Worm (Caenorhabditis elegans): Measurements from ENCODE around the gene F52D2.7.

F52D2.7 gene

DNA sequence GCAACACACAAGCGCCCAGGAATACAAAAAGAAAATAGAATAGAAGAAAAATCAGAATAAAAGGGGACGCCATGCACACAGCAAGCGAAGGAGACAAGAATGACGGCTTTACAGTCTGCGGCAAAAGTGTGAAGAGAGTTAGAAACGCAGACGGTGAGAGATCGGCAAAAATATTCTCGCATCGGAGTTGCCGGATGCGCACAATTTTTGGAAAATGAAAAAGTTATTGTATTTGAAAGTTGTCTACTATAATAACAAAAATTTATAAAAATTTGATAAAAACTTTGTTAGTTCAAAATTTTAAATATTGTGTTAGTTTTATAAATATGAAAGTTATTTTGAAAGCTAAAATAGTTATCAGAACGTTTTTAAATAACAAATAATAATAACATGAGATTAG is 40.1 kb upstream of the F52D2.7 start, which contains the start of gene ZC53.22:
Gene ZC53.22, minus strand, starts transcription at position 101 of the 400 bp plus-strand sequence.
- TF ChIP-seq madf-5 (GFP tag; IDR thresholded peaks at IDR 0.05): no peak
- no peak for TF ChIP-seq gei-8 (GFP tag; optimal IDR thresholded peaks at IDR 0.05)
- TF ChIP-seq mes-2 (tag; optimal IDR thresholded peaks at IDR 0.05; ENCODE audit: poor library complexity, severe bottlenecking): no peak
- no peak for TF ChIP-seq cey-2 (tag; optimal IDR thresholded peaks at IDR 0.05; ENCODE audit: borderline replicate concordance, insufficient read depth)
- TF ChIP-seq daf-8 (GFP tag; IDR thresholded peaks at IDR 0.05): no peak
- TF ChIP-seq dmd-8 (GFP tag; IDR thresholded peaks at IDR 0.05): no peak
- TF ChIP-seq spr-3 (GFP tag; optimal IDR thresholded peaks at IDR 0.05): no peak

DNA sequence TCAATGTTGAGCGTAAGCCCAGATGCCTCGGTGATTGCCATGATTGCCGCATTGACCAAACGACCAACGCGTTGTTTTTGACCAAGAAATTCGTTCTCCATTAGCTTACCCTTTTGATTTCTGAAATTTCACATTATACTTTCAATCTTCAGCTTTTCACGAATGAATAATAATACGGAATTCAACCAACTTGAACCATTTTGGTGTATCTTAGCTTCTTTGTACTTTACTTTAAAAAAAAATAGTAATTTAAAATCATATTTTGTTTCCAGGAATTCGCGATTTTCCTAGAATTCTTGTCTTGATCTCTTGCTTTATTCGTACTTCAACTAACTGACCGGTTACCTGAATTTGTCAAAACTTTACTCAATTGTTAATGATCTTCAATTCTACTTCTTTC is 38.2 kb upstream of the F52D2.7 start, which contains the start of gene ZC53.2:
Gene ZC53.2, minus strand, starts transcription at position 101 of the 400 bp plus-strand sequence.
- TF ChIP-seq daf-16 (GFP tag; optimal IDR thresholded peaks at IDR 0.05) (no peak), daf-16 (tag; optimal IDR thresholded peaks at IDR 0.05) (no peak), nhr-77 (tag; optimal IDR thresholded peaks at IDR 0.05) (no peak), ztf-11 (tag; optimal IDR thresholded peaks at IDR 0.05) (no peak), mep-1 (tag; optimal IDR thresholded peaks at IDR 0.05) (no peak), D1046.2 (GFP tag; IDR thresholded peaks at IDR 0.05) (no peak), nhr-102 (tag; optimal IDR thresholded peaks at IDR 0.05) (no peak), lir-3 (tag; optimal IDR thresholded peaks at IDR 0.05) (no peak), nhr-42 (GFP tag; IDR thresholded peaks at IDR 0.05) (no peak), rbr-2 (tag; optimal IDR thresholded peaks at IDR 0.05) (no peak), F37D6.2 (tag; optimal IDR thresholded peaks at IDR 0.05) (no peak), daf-8 (GFP tag; IDR thresholded peaks at IDR 0.05) (no peak), ceh-62 (tag; optimal IDR thresholded peaks at IDR 0.05) (no peak), ztf-7 (tag; optimal IDR thresholded peaks at IDR 0.05) (no peak), ama-1 (optimal IDR thresholded peaks at IDR 0.05) (no peak), mdt-29 (GFP tag; IDR thresholded peaks at IDR 0.05) (no peak), nhr-111 (GFP tag; optimal IDR thresholded peaks at IDR 0.05) (no peak), zfp-2 (tag; optimal IDR thresholded peaks at IDR 0.05) (no peak)

DNA sequence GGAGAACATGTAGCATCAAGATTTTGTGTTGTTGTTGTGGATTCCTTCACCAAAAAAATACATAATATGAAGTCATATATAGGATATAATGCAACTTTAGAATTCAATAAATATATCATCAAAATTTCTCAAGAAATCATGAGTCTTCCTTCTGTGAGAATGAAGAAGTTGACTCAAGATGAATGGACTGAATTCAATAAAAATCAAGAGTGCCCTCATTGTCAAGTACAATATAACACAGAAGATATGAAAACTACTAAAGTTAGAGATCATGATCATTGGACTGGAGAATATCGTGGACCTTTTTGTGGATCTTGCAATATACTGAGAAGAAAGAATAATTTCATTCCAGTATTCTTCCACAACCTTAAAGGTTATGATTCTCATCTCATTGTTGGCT is 26.9 kb upstream of the F52D2.7 start:
- TF ChIP-seq lin-1 (GFP tag; IDR thresholded peaks at IDR 0.05) (no peak), cey-2 (tag; optimal IDR thresholded peaks at IDR 0.05; ENCODE audit: borderline replicate concordance, insufficient read depth) (no peak), unc-130 (GFP tag; optimal IDR thresholded peaks at IDR 0.05) (no peak), unc-62 (GFP tag; optimal IDR thresholded peaks at IDR 0.05 in 1 of 2) (peak in 1 of 2 experiments; percentile 95), unc-62 (tag; optimal IDR thresholded peaks at IDR 0.05) (no peak), ZK337.2 (GFP tag; IDR thresholded peaks at IDR 0.05) (no peak), snpc-1.2 (GFP tag; IDR thresholded peaks at IDR 0.05) (no peak), aha-1 (tag) (peak; percentile 67), fkh-10 (GFP tag; optimal IDR thresholded peaks at IDR 0.05) (no peak)

DNA sequence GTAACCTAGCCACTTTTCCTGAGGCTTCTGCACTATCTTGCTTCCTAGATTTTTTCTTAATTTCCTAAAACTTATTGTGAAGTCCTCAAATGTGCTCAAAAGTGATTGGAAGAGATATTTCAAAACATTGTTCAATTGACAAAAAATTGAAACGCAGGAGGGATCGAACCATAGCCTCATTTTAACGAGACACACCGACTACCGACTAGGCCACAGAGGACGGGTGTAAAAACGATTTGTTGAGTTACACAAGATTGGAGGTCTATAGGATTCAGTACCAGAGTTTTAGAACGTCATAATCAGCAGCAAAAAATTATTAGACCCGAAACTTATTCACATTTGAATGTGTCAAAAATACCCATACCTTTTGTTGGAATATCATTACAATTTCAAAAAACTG is 23.1 kb upstream of the F52D2.7 start:
- no peak for TF ChIP-seq T26A8.4 (GFP tag; IDR thresholded peaks at IDR 0.05)
- TF ChIP-seq nhr-41 (GFP tag; IDR thresholded peaks at IDR 0.05): no peak
- TF ChIP-seq lim-7 (GFP tag; IDR thresholded peaks at IDR 0.05): no peak
- peak; percentile 54 for TF ChIP-seq duxl-1 (tag; optimal IDR thresholded peaks at IDR 0.05; ENCODE audit: poor library complexity)
- TF ChIP-seq F44E2.7 (GFP tag; IDR thresholded peaks at IDR 0.05): no peak
- peak; percentile 1 for TF ChIP-seq lin-13 (GFP tag; optimal IDR thresholded peaks at IDR 0.05)

Measured in whole organism, L4 larva.